Fruit fly (Drosophila melanogaster) whole organism, embryonic: ENCODE data around the gene Cys.

ENCODE experiments used
- Atf3 ChIP-seq: fragments of 200-800 bp; sonication (Bioruptor generic); optimal IDR thresholded peaks from 3 replicates; lab custom pipeline; 2016; ENCODE audit warnings: missing biosample characterization, missing genetic modification characterization
- C15 ChIP-seq: fragments of 200-800 bp; sonication (Bioruptor generic); IDR thresholded peaks from 3 replicates; pipeline ENCODE4 v1.3.6; 2022; ENCODE audit warnings: missing biosample characterization, missing genetic modification characterization
- CG11398 ChIP-seq: fragments of 200-800 bp; sonication (Bioruptor generic); optimal IDR thresholded peaks from 2 replicates; lab custom pipeline; 2016; ENCODE audit warnings: missing biosample characterization, missing genetic modification characterization
- CG1233 ChIP-seq: fragments of 200-800 bp; sonication (Bioruptor generic); optimal IDR thresholded peaks from 4 replicates; lab custom pipeline; 2018; ENCODE audit warnings: missing biosample characterization, mild to moderate bottlenecking, missing genetic modification characterization
- CG12769 ChIP-seq: fragments of 200-800 bp; sonication (Bioruptor generic); optimal IDR thresholded peaks from 2 replicates; lab custom pipeline; 2019; ENCODE audit warnings: missing biosample characterization, mild to moderate bottlenecking, missing genetic modification characterization, moderate library complexity
- CG13296 ChIP-seq: fragments of 200-800 bp; sonication (Bioruptor generic); optimal IDR thresholded peaks from 3 replicates; lab custom pipeline; 2018; ENCODE audit warnings: missing biosample characterization, mild to moderate bottlenecking, missing genetic modification characterization
- CG13424 ChIP-seq: fragments of 200-800 bp; sonication (Bioruptor generic); optimal IDR thresholded peaks from 2 replicates; lab custom pipeline; 2019; ENCODE audit warnings: missing biosample characterization, mild to moderate bottlenecking, missing genetic modification characterization, moderate library complexity
- CG14860 ChIP-seq: fragments of 200-800 bp; sonication (Bioruptor generic); IDR thresholded peaks from 3 replicates; pipeline ENCODE4 v1.3.6; 2022; ENCODE audit warnings: missing biosample characterization, missing genetic modification characterization; ENCODE audit not compliant: partially characterized antibody
- CG1602 ChIP-seq: fragments of 200-800 bp; sonication (Bioruptor generic); optimal IDR thresholded peaks from 3 replicates; lab custom pipeline; 2016; ENCODE audit warnings: missing biosample characterization, missing genetic modification characterization
- CG1647 ChIP-seq: fragments of 200-800 bp; sonication (Bioruptor generic); optimal IDR thresholded peaks from 3 replicates; lab custom pipeline; 2016; ENCODE audit warnings: missing biosample characterization, missing genetic modification characterization
- CG17186 ChIP-seq: fragments of 200-800 bp; sonication (Bioruptor generic); optimal IDR thresholded peaks from 3 replicates; lab custom pipeline; 2017; ENCODE audit warnings: missing biosample characterization, missing genetic modification reagents, missing genetic modification characterization
- CG18476 ChIP-seq: fragments of 200-800 bp; sonication (Bioruptor generic); optimal IDR thresholded peaks from 2 replicates; lab custom pipeline; 2016; ENCODE audit warnings: missing biosample characterization, mild to moderate bottlenecking, missing genetic modification characterization
- CG18764 ChIP-seq: fragments of 200-800 bp; sonication (Bioruptor generic); optimal IDR thresholded peaks from 3 replicates; lab custom pipeline; 2016; ENCODE audit warnings: missing biosample characterization, missing genetic modification characterization
- CG2712 ChIP-seq: fragments of 200-800 bp; optimal IDR thresholded peaks from 3 replicates; lab custom pipeline; 2019; ENCODE audit warnings: missing biosample characterization, mild to moderate bottlenecking, missing genetic modification characterization, moderate library complexity
- CG4730 ChIP-seq: fragments of 200-800 bp; sonication (Bioruptor generic); IDR thresholded peaks from 2 replicates; pipeline ENCODE4 v1.3.6; 2022; ENCODE audit warnings: missing biosample characterization, missing genetic modification characterization
- CG6654 ChIP-seq: fragments of 200-800 bp; sonication (Bioruptor generic); optimal IDR thresholded peaks from 2 replicates; lab custom pipeline; 2017; ENCODE audit warnings: missing biosample characterization, mild to moderate bottlenecking, missing genetic modification characterization
- CG6791 ChIP-seq: fragments of 200-800 bp; sonication (Bioruptor generic); IDR thresholded peaks from 3 replicates; pipeline ENCODE4 v1.3.6; 2022; ENCODE audit warnings: missing biosample characterization, missing genetic modification characterization; ENCODE audit not compliant: partially characterized antibody
- CG8290 ChIP-seq, 3 experiments: fragments of 200-800 bp; sonication (Bioruptor generic); optimal IDR thresholded peaks; 2 replicates each; lab custom pipeline; 2016 to 2019; ENCODE audit warnings: missing biosample characterization in 3 of 3, missing genetic modification characterization in 3 of 3, mild to moderate bottlenecking in 2 of 3, moderate library complexity in 1 of 3
- CG9609 ChIP-seq: fragments of 200-800 bp; sonication (Bioruptor generic); optimal IDR thresholded peaks from 3 replicates; lab custom pipeline; 2016; ENCODE audit warnings: missing biosample characterization, missing genetic modification characterization
- Doc2 ChIP-seq: fragments of 200-800 bp; sonication (Bioruptor generic); IDR thresholded peaks from 2 replicates; pipeline ENCODE4 v1.3.6; 2022; ENCODE audit warnings: missing biosample characterization, missing genetic modification characterization
- Fer2 ChIP-seq: fragments of 200-800 bp; sonication (Bioruptor generic); optimal IDR thresholded peaks from 2 replicates; lab custom pipeline; 2018; ENCODE audit warnings: missing biosample characterization, mild to moderate bottlenecking, missing genetic modification characterization, moderate library complexity
- HmgZ ChIP-seq: fragments of 200-800 bp; sonication (Bioruptor generic); optimal IDR thresholded peaks from 2 replicates; lab custom pipeline; 2018; ENCODE audit warnings: missing biosample characterization, mild to moderate bottlenecking, missing genetic modification characterization
- Hr3 ChIP-seq: fragments of 200-800 bp; sonication (Bioruptor generic); optimal IDR thresholded peaks from 3 replicates; lab custom pipeline; 2016; ENCODE audit warnings: missing biosample characterization, missing genetic modification characterization
- MTF-1 ChIP-seq: fragments of 200-800 bp; sonication (Bioruptor generic); optimal IDR thresholded peaks from 2 replicates; lab custom pipeline; 2018; ENCODE audit warnings: missing biosample characterization, mild to moderate bottlenecking, missing genetic modification characterization, borderline replicate concordance
- Meics ChIP-seq: fragments of 200-800 bp; sonication (Bioruptor generic); optimal IDR thresholded peaks from 2 replicates; lab custom pipeline; 2017; ENCODE audit warnings: missing biosample characterization, mild to moderate bottlenecking, missing genetic modification characterization
- NC2β ChIP-seq: fragments of 200-800 bp; sonication (Bioruptor generic); optimal IDR thresholded peaks from 2 replicates; lab custom pipeline; 2016; ENCODE audit warnings: missing biosample characterization, missing genetic modification characterization
- NK7.1 ChIP-seq: fragments of 200-800 bp; sonication (Bioruptor generic); optimal IDR thresholded peaks from 3 replicates; lab custom pipeline; 2016; ENCODE audit warnings: missing biosample characterization, missing genetic modification characterization
- Neu2 ChIP-seq: fragments of 200-800 bp; sonication (Bioruptor generic); optimal IDR thresholded peaks from 3 replicates; lab custom pipeline; 2016; ENCODE audit warnings: missing biosample characterization, missing genetic modification characterization, borderline replicate concordance
- Optix ChIP-seq: fragments of 200-800 bp; sonication (Bioruptor generic); IDR thresholded peaks from 3 replicates; pipeline ENCODE4 v1.3.6; 2022; ENCODE audit warnings: missing biosample characterization, missing genetic modification characterization
- Ravus ChIP-seq: fragments of 200-800 bp; sonication (Bioruptor generic); IDR thresholded peaks from 2 replicates; pipeline ENCODE4 v1.3.6; 2022; ENCODE audit warnings: missing biosample characterization, missing genetic modification characterization
- Rfx ChIP-seq: fragments of 200-800 bp; sonication (Bioruptor generic); IDR thresholded peaks from 2 replicates; pipeline ENCODE4 v1.3.6; 2022; ENCODE audit warnings: missing biosample characterization, missing genetic modification characterization
- Side ChIP-seq: fragments of 200-800 bp; sonication (Bioruptor generic); optimal IDR thresholded peaks from 2 replicates; lab custom pipeline; 2016; ENCODE audit warnings: missing biosample characterization, missing genetic modification characterization
- Vsx1 ChIP-seq: fragments of 200-800 bp; sonication (Bioruptor generic); optimal IDR thresholded peaks from 2 replicates; lab custom pipeline; 2017; ENCODE audit warnings: missing biosample characterization, mild to moderate bottlenecking, missing genetic modification characterization, missing genetic modification reagents
- ab ChIP-seq: fragments of 200-800 bp; sonication (Bioruptor generic); optimal IDR thresholded peaks from 2 replicates; lab custom pipeline; 2016; ENCODE audit warnings: missing biosample characterization, missing genetic modification characterization
- ftz-f1 ChIP-seq: fragments of 200-800 bp; sonication (Bioruptor generic); optimal IDR thresholded peaks from 2 replicates; lab custom pipeline; 2016; ENCODE audit warnings: missing biosample characterization, missing genetic modification characterization
- gcm2 ChIP-seq: fragments of 200-800 bp; sonication (Bioruptor generic); optimal IDR thresholded peaks from 2 replicates; lab custom pipeline; 2016; ENCODE audit warnings: missing biosample characterization, missing genetic modification characterization
- gro ChIP-seq: fragments of 200-800 bp; sonication (Bioruptor generic); optimal IDR thresholded peaks from 2 replicates; lab custom pipeline; 2016; ENCODE audit warnings: missing biosample characterization, missing genetic modification characterization
- hbn ChIP-seq: fragments of 200-800 bp; sonication (Bioruptor generic); IDR thresholded peaks from 2 replicates; pipeline ENCODE4 v1.3.6; 2022; ENCODE audit warnings: missing biosample characterization, missing genetic modification characterization; ENCODE audit not compliant: partially characterized antibody
- insv ChIP-seq, 2 experiments: fragments of 200-800 bp; sonication (Bioruptor generic); optimal IDR thresholded peaks; 3 replicates each; lab custom pipeline; 2016 to 2018; ENCODE audit warnings: missing biosample characterization in 2 of 2, missing genetic modification characterization in 2 of 2
- phol ChIP-seq: fragments of 200-800 bp; sonication (Bioruptor generic); optimal IDR thresholded peaks from 3 replicates; lab custom pipeline; 2018; ENCODE audit warnings: missing biosample characterization, mild to moderate bottlenecking, missing genetic modification characterization, moderate library complexity
- pum ChIP-seq: fragments of 200-800 bp; sonication (Bioruptor generic); optimal IDR thresholded peaks from 2 replicates; lab custom pipeline; 2016; ENCODE audit warnings: missing biosample characterization, missing genetic modification characterization
- pzg ChIP-seq: fragments of 200-800 bp; sonication (Bioruptor generic); optimal IDR thresholded peaks from 3 replicates; lab custom pipeline; 2018; ENCODE audit warnings: missing biosample characterization, mild to moderate bottlenecking, missing genetic modification characterization, moderate library complexity
- sc ChIP-seq, 3 experiments: fragments of >200 bp in 2 of 3; fragments of 200-800 bp in 1 of 3; sonication (Bioruptor generic) in 1 of 3; optimal IDR thresholded peaks; 2 replicates in 2 of 3; 3 replicates in 1 of 3; lab custom pipeline; 2017; ENCODE audit warnings: mild to moderate bottlenecking in 1 of 3, missing biosample characterization in 1 of 3, missing genetic modification characterization in 1 of 3, missing genetic modification reagents in 1 of 3
- schlank ChIP-seq: fragments of 200-800 bp; sonication (Bioruptor generic); optimal IDR thresholded peaks from 2 replicates; lab custom pipeline; 2018; ENCODE audit warnings: missing biosample characterization, mild to moderate bottlenecking, missing genetic modification characterization
- sd ChIP-seq: fragments of 200-800 bp; sonication (Bioruptor generic); optimal IDR thresholded peaks from 3 replicates; lab custom pipeline; 2018; ENCODE audit warnings: missing biosample characterization, mild to moderate bottlenecking, missing genetic modification characterization, moderate library complexity
- sr ChIP-seq: fragments of 200-800 bp; sonication (Bioruptor generic); IDR thresholded peaks from 3 replicates; pipeline ENCODE4 v1.3.6; 2022; ENCODE audit warnings: missing biosample characterization, missing genetic modification characterization
- trh ChIP-seq: fragments of 200-800 bp; sonication (Bioruptor generic); optimal IDR thresholded peaks from 2 replicates; lab custom pipeline; 2016; ENCODE audit warnings: missing biosample characterization, missing genetic modification characterization
- z ChIP-seq: fragments of 200-800 bp; sonication (Bioruptor generic); IDR thresholded peaks from 3 replicates; pipeline ENCODE4 v1.3.6; 2022; ENCODE audit warnings: missing biosample characterization, missing genetic modification characterization
- zen2 ChIP-seq: fragments of 200-800 bp; sonication (Bioruptor generic); IDR thresholded peaks from 3 replicates; pipeline ENCODE4 v1.3.6; 2022; ENCODE audit warnings: missing biosample characterization, missing genetic modification characterization; ENCODE audit not compliant: partially characterized antibody

Gene Cys

DNA sequence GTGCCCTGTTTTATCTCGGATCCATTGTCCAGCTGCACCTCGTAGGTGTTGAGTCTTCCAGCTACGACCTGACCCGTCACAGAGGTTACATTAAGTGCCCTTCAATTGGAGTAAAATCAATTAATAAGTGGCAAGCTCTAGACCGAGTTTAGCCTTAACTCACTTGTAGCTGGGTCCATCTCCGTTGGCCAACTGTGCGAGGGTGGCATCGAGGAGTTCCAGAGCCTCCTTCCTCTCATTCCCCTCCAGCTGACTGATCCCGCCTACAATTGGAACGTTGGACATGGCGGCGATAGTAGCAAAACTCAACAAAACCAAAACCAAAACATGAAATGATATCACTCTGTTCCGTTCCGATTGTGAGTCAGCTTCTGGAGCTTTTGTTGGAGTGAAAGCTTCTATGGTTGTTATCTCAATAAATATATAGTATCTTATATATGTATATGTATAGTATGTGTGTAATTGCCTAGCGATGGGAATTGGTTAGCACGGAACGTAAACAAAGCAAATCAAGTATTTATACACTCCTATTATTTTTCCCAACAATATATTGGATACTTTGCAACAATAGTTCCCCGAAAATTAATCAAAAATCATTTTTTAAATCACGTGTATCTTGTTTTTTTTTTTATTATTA is 825 bp downstream of the Cys start, which contains the start of gene CG8066 (continued):
- TF ChIP-seq trh (GFP tag; lab: Kevin White, UChicago) (no peak), CG6791 (GFP tag; lab: Robert Waterston, UW) (no peak), z (GFP tag; lab: Robert Waterston, UW) (peak; percentile 96), CG12769 (tag; lab: Kevin White, UChicago) (peak; percentile 24), Vsx1 (GFP tag; lab: Kevin White, UChicago) (no peak), hbn (peak; percentile 44), CG8290 (GFP tag; optimal IDR thresholded peaks at IDR 0.05; lab: Kevin White, UChicago) (no peak), CG8290 (tag; optimal IDR thresholded peaks at IDR 0.05; lab: Kevin White, UChicago) (peak in 1 of 2 experiments; percentile 0), pum (GFP tag; lab: Kevin White, UChicago) (no peak), CG4730 (no peak), schlank (no peak), sr (GFP tag; lab: Robert Waterston, UW) (no peak), MTF-1 (no peak), Doc2 (no peak), CG1647 (GFP tag; lab: Kevin White, UChicago) (no peak), CG17186 (no peak), C15 (no peak), CG1233 (GFP tag; lab: Kevin White, UChicago) (no peak), sc (optimal IDR thresholded peaks at IDR 0.05; lab: Kevin White, UChicago) (no peak), sc (GFP tag; optimal IDR thresholded peaks at IDR 0.05; lab: Kevin White, UChicago) (no peak), Hr3 (no peak), gcm2 (GFP tag; lab: Kevin White, UChicago) (no peak), phol (tag; lab: Kevin White, UChicago) (no peak), Neu2 (no peak), Rfx (GFP tag; lab: Robert Waterston, UW) (peak; percentile 4; the same call in 1 of the 2 replicates), Fer2 (no peak), Optix (GFP tag; lab: Robert Waterston, UW) (no peak), CG6654 (GFP tag; lab: Kevin White, UChicago) (no peak), CG18476 (no peak), pzg (GFP tag; lab: Kevin White, UChicago) (no peak), NK7.1 (GFP tag; lab: Kevin White, UChicago) (no peak), HmgZ (tag; lab: Kevin White, UChicago) (no peak), gro (GFP tag; lab: Kevin White, UChicago) (no peak), CG13424 (peak; percentile 38), Ravus (no peak), Side (GFP tag; lab: Kevin White, UChicago) (no peak), CG1602 (no peak), insv (GFP tag; optimal IDR thresholded peaks at IDR 0.05; lab: Kevin White, UChicago) (no peak), NC2β (GFP tag; lab: Kevin White, UChicago) (no peak), Atf3 (GFP tag; lab: Kevin White, UChicago) (no peak), sd (no peak), CG18764 (GFP tag; lab: Kevin White, UChicago) (no peak), CG9609 (GFP tag; lab: Kevin White, UChicago) (no peak), CG14860 (GFP tag; lab: Robert Waterston, UW) (no peak), Meics (GFP tag; lab: Kevin White, UChicago) (peak; percentile 36), ftz-f1 (GFP tag; lab: Kevin White, UChicago) (no peak), CG13296 (GFP tag; lab: Kevin White, UChicago) (no peak), ab (GFP tag; lab: Kevin White, UChicago) (no peak), CG11398 (GFP tag; lab: Kevin White, UChicago) (no peak), zen2 (GFP tag; lab: Robert Waterston, UW) (no peak), CG2712 (no peak)
